Worm (Caenorhabditis elegans) whole organism, L4 larva: ENCODE measurements around the gene M7.12.

ENCODE experiments used
- F26F4.8 ChIP-seq: fragments of 200-800 bp; sonication (Bioruptor generic); conservative IDR thresholded peaks from 2 replicates; pipeline ENCODE4 v1.3.6; 2022; ENCODE audit warnings: missing genetic modification characterization, missing compliant biosample characterization
- F37D6.2 ChIP-seq: sonication (generic microtip); optimal IDR thresholded peaks from 2 replicates; lab custom pipeline; 2016; ENCODE audit warnings: mild to moderate bottlenecking, missing genetic modification characterization, missing compliant biosample characterization
- R02D3.7 ChIP-seq: fragments of 150-350 bp; sonication (generic microtip); optimal IDR thresholded peaks from 3 replicates; lab custom pipeline; 2014; ENCODE audit warnings: missing biosample characterization, missing genetic modification characterization
- T26A8.4 ChIP-seq: fragments of 200-800 bp; sonication (Bioruptor generic); IDR thresholded peaks from 2 replicates; pipeline ENCODE4 v1.3.6; 2022; ENCODE audit warnings: missing genetic modification characterization, missing compliant biosample characterization
- aha-1 ChIP-seq: fragments of 150-350 bp; peaks from one replicate; lab custom pipeline; 2014; ENCODE audit warnings: missing biosample characterization, missing genetic modification characterization
- aly-2 ChIP-seq: sonication (generic microtip); optimal IDR thresholded peaks from 2 replicates; lab custom pipeline; 2018; ENCODE audit warnings: missing biosample characterization, missing genetic modification characterization
- ama-1 ChIP-seq: fragments of 150-350 bp; optimal IDR thresholded peaks from 2 replicates; lab custom pipeline; 2014; ENCODE audit warnings: inconsistent platforms, mixed read lengths
- arid-1 ChIP-seq: fragments of 200-800 bp; sonication (Bioruptor generic); conservative IDR thresholded peaks from 2 replicates; pipeline ENCODE4 v1.3.6; 2022; ENCODE audit warnings: missing genetic modification reagents, missing genetic modification characterization, missing compliant biosample characterization
- attf-4 ChIP-seq: sonication (generic microtip); optimal IDR thresholded peaks from 3 replicates; lab custom pipeline; 2017; ENCODE audit warnings: missing biosample characterization, missing genetic modification characterization
- ceh-20 ChIP-seq: fragments of 200-800 bp; sonication (Bioruptor generic); IDR thresholded peaks from 2 replicates; pipeline ENCODE4 v1.3.6; 2022; ENCODE audit warnings: missing genetic modification reagents, missing genetic modification characterization, missing compliant biosample characterization
- ceh-28 ChIP-seq: fragments of 150-350 bp; optimal IDR thresholded peaks from 2 replicates; lab custom pipeline; 2014; ENCODE audit warnings: missing biosample characterization, missing genetic modification reagents, missing genetic modification characterization
- ceh-44 ChIP-seq: fragments of 200-800 bp; sonication (Bioruptor generic); IDR thresholded peaks from 2 replicates; pipeline ENCODE4 v1.3.6; 2022; ENCODE audit warnings: missing genetic modification reagents, missing genetic modification characterization, missing compliant biosample characterization
- ceh-82 ChIP-seq: sonication (generic microtip); optimal IDR thresholded peaks from 2 replicates; lab custom pipeline; 2017; ENCODE audit warnings: missing biosample characterization, missing genetic modification characterization
- ces-1 ChIP-seq: fragments of 150-350 bp; sonication (generic microtip); optimal IDR thresholded peaks from 4 replicates; lab custom pipeline; 2014; ENCODE audit warnings: missing biosample characterization, missing genetic modification reagents, missing genetic modification characterization
- cey-2 ChIP-seq: sonication (generic microtip); optimal IDR thresholded peaks from 3 replicates; lab custom pipeline; 2017; ENCODE audit warnings: missing genetic modification characterization, mild to moderate bottlenecking, missing compliant biosample characterization, antibody characterized with exemption, borderline replicate concordance; ENCODE audit not compliant: insufficient read depth
- ctbp-1 ChIP-seq: fragments of 200-800 bp; sonication (Bioruptor generic); IDR thresholded peaks from 2 replicates; pipeline ENCODE4 v1.3.6; 2022; ENCODE audit warnings: missing genetic modification reagents, missing genetic modification characterization, missing compliant biosample characterization
- daf-19 ChIP-seq: fragments of 200-800 bp; sonication (Bioruptor generic); conservative IDR thresholded peaks from 2 replicates; pipeline ENCODE4 v1.3.6; 2022; ENCODE audit warnings: missing genetic modification characterization, missing compliant biosample characterization
- dmd-6 ChIP-seq: fragments of 200-800 bp; sonication (Bioruptor generic); IDR thresholded peaks from 2 replicates; pipeline ENCODE4 v1.3.6; 2022; ENCODE audit warnings: missing genetic modification reagents, missing genetic modification characterization, missing compliant biosample characterization
- dve-1 ChIP-seq: sonication (generic microtip); optimal IDR thresholded peaks from 2 replicates; lab custom pipeline; 2017; ENCODE audit warnings: antibody characterized with exemption, mild to moderate bottlenecking, missing genetic modification characterization, missing compliant biosample characterization; ENCODE audit not compliant: insufficient read depth
- egl-43 ChIP-seq: fragments of 200-800 bp; sonication (Bioruptor generic); IDR thresholded peaks from 2 replicates; pipeline ENCODE4 v1.3.6; 2022; ENCODE audit warnings: missing genetic modification reagents, missing genetic modification characterization, missing compliant biosample characterization
- fkh-10 ChIP-seq: fragments of 150-350 bp; optimal IDR thresholded peaks from 2 replicates; lab custom pipeline; 2014; ENCODE audit warnings: missing biosample characterization, missing genetic modification reagents, missing genetic modification characterization
- fos-1 ChIP-seq: fragments of 150-350 bp; optimal IDR thresholded peaks from 2 replicates; lab custom pipeline; 2014; ENCODE audit warnings: missing biosample characterization, missing genetic modification characterization
- gei-8 ChIP-seq: fragments of 200-800 bp; sonication (Bioruptor generic); optimal IDR thresholded peaks from 2 replicates; lab custom pipeline; 2018; ENCODE audit warnings: mild to moderate bottlenecking, missing genetic modification characterization, missing compliant biosample characterization
- hlh-30 ChIP-seq: sonication (generic microtip); optimal IDR thresholded peaks from 2 replicates; lab custom pipeline; 2017; ENCODE audit warnings: antibody characterized with exemption, mild to moderate bottlenecking, missing genetic modification characterization, missing compliant biosample characterization; ENCODE audit not compliant: insufficient read depth
- hmg-1.1 ChIP-seq: fragments of 200-800 bp; sonication (Bioruptor generic); IDR thresholded peaks from 2 replicates; pipeline ENCODE4 v1.3.6; 2022; ENCODE audit warnings: missing genetic modification reagents, missing genetic modification characterization, missing compliant biosample characterization
- lin-13 ChIP-seq: fragments of 150-350 bp; optimal IDR thresholded peaks from 2 replicates; lab custom pipeline; 2014; ENCODE audit warnings: missing biosample characterization, missing genetic modification reagents, missing genetic modification characterization
- lin-38 ChIP-seq: fragments of 200-800 bp; sonication (Bioruptor generic); IDR thresholded peaks from 2 replicates; pipeline ENCODE4 v1.3.6; 2022; ENCODE audit warnings: missing genetic modification reagents, missing genetic modification characterization, missing compliant biosample characterization
- lir-3 ChIP-seq: sonication (generic microtip); optimal IDR thresholded peaks from 2 replicates; lab custom pipeline; 2016; ENCODE audit warnings: mild to moderate bottlenecking, missing genetic modification characterization, missing compliant biosample characterization
- lsy-2 ChIP-seq, 2 experiments: fragments of 150-350 bp in 1 of 2; sonication (generic microtip) in 1 of 2; optimal IDR thresholded peaks; 2 replicates each; lab custom pipeline; 2014 to 2017; ENCODE audit warnings: missing biosample characterization in 2 of 2, missing genetic modification characterization in 2 of 2
- mdt-29 ChIP-seq: fragments of 200-800 bp; sonication (Bioruptor generic); IDR thresholded peaks from 2 replicates; pipeline ENCODE4 v1.3.6; 2022; ENCODE audit warnings: missing genetic modification reagents, missing genetic modification characterization, missing compliant biosample characterization
- mep-1 ChIP-seq: fragments of 150-350 bp; sonication (generic microtip); optimal IDR thresholded peaks from 3 replicates; lab custom pipeline; 2014; ENCODE audit warnings: missing biosample characterization, missing genetic modification characterization
- mes-2 ChIP-seq: sonication (generic microtip); optimal IDR thresholded peaks from 2 replicates; lab custom pipeline; 2016; ENCODE audit warnings: missing genotype, mild to moderate bottlenecking, missing genetic modification characterization, missing compliant biosample characterization; ENCODE audit not compliant: poor library complexity, severe bottlenecking
- mxl-2 ChIP-seq: fragments of 200-800 bp; sonication (Bioruptor generic); conservative IDR thresholded peaks from 2 replicates; pipeline ENCODE4 v1.3.6; 2022; ENCODE audit warnings: missing genetic modification reagents, missing genetic modification characterization, missing compliant biosample characterization
- nhr-102 ChIP-seq: sonication (generic microtip); optimal IDR thresholded peaks from 2 replicates; lab custom pipeline; 2016; ENCODE audit warnings: mild to moderate bottlenecking, missing genetic modification characterization, moderate library complexity, missing compliant biosample characterization
- nhr-237 ChIP-seq: sonication (generic microtip); optimal IDR thresholded peaks from 2 replicates; lab custom pipeline; 2017; ENCODE audit warnings: missing biosample characterization, missing genetic modification characterization
- nhr-41 ChIP-seq: fragments of 200-800 bp; sonication (Bioruptor generic); IDR thresholded peaks from 2 replicates; pipeline ENCODE4 v1.3.6; 2022; ENCODE audit warnings: missing genetic modification reagents, missing genetic modification characterization, missing compliant biosample characterization
- nhr-48 ChIP-seq: sonication (generic microtip); optimal IDR thresholded peaks from 2 replicates; lab custom pipeline; 2016; ENCODE audit warnings: mild to moderate bottlenecking, missing genetic modification characterization, missing compliant biosample characterization
- pha-4 ChIP-seq, 2 experiments: fragments of 150-350 bp in 1 of 2; fragments of 200-800 bp in 1 of 2; sonication (Bioruptor generic) in 1 of 2; IDR thresholded peaks in 1 of 2; optimal IDR thresholded peaks in 1 of 2; 2 replicates each; pipeline versions ENCODE4 v1.3.6 to Lab custom; 2014 to 2022; ENCODE audit warnings: missing genetic modification characterization in 2 of 2, missing genetic modification reagents in 2 of 2, missing biosample characterization in 1 of 2, missing compliant biosample characterization in 1 of 2
- pqm-1 ChIP-seq: sonication (generic microtip); optimal IDR thresholded peaks from 2 replicates; lab custom pipeline; 2017; ENCODE audit warnings: missing biosample characterization, missing genetic modification characterization
- set-16 ChIP-seq: fragments of 200-800 bp; sonication (Bioruptor generic); IDR thresholded peaks from 2 replicates; pipeline ENCODE4 v1.3.6; 2022; ENCODE audit warnings: missing genetic modification reagents, missing genetic modification characterization, missing compliant biosample characterization
- snpc-1.2 ChIP-seq: fragments of 200-800 bp; sonication (Bioruptor generic); IDR thresholded peaks from 2 replicates; pipeline ENCODE4 v1.3.6; 2022; ENCODE audit warnings: missing genetic modification reagents, missing genetic modification characterization, missing compliant biosample characterization
- spr-1 ChIP-seq: sonication (generic microtip); optimal IDR thresholded peaks from 2 replicates; lab custom pipeline; 2016; ENCODE audit warnings: mild to moderate bottlenecking, missing genetic modification characterization, missing compliant biosample characterization
- spr-3 ChIP-seq: fragments of 200-800 bp; sonication (Bioruptor generic); optimal IDR thresholded peaks from 2 replicates; lab custom pipeline; 2018; ENCODE audit warnings: mild to moderate bottlenecking, missing genetic modification characterization, missing compliant biosample characterization
- unc-39 ChIP-seq: sonication (generic microtip); optimal IDR thresholded peaks from 2 replicates; lab custom pipeline; 2017; ENCODE audit warnings: missing biosample characterization, missing genetic modification characterization
- zag-1 ChIP-seq: fragments of 150-350 bp; optimal IDR thresholded peaks from 2 replicates; lab custom pipeline; 2014; ENCODE audit warnings: missing biosample characterization, missing genetic modification characterization
- zip-2 ChIP-seq: fragments of 150-350 bp; optimal IDR thresholded peaks from 2 replicates; lab custom pipeline; 2014; ENCODE audit warnings: missing biosample characterization, missing genetic modification characterization
- ztf-7 ChIP-seq: fragments of 150-350 bp; optimal IDR thresholded peaks from 2 replicates; lab custom pipeline; 2014; ENCODE audit warnings: missing biosample characterization, missing genetic modification characterization

M7.12 gene

DNA sequence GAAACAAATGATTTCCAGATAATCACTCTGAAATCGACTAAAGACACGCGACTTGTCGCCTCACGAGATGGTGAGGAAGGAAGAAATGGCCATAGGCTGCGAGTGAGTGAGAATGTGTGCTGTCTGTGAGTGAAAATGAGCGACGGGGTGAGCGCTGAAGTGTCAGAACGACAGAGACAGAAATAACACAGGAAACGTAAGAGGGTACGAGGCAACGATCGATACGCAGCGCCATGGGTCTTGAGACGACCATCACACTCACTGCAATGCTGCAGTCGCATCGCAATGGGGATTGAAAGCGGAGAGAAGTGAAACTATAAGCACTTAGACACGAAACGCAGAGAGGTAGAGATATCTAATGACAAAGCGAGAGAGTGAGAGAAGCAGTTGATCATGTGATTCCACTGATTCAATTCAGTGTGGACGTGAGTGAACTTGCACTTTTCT is 15.0 kb downstream of the M7.12 start (continued):
- TF ChIP-seq zag-1 (tag; lab: Kevin White, UChicago) (peak; percentile 74), T26A8.4 (GFP tag; lab: Robert Waterston, UW) (peak; percentile 89), nhr-41 (GFP tag; lab: Robert Waterston, UW) (no peak), lin-13 (GFP tag; lab: Kevin White, UChicago) (peak; percentile 72), ceh-44 (GFP tag; lab: Robert Waterston, UW) (0 out of 2 replicates have a peak, but pooled peaks have one; percentile 24), hlh-30 (tag; lab: Kevin White, UChicago) (peak; percentile 99), zip-2 (tag; lab: Kevin White, UChicago) (peak; percentile 4), spr-1 (tag; lab: Kevin White, UChicago) (peak; percentile 92), lin-38 (GFP tag; lab: Robert Waterston, UW) (peak; percentile 78), unc-39 (peak; percentile 48), F37D6.2 (tag; lab: Kevin White, UChicago) (peak; percentile 85), daf-19 (GFP tag; lab: Robert Waterston, UW) (peak; percentile 82; the same call in 1 of the 2 replicates), cey-2 (no peak), spr-3 (peak; percentile 80), aly-2 (tag; lab: Kevin White, UChicago) (no peak), nhr-237 (tag; lab: Kevin White, UChicago) (peak; percentile 38), mxl-2 (GFP tag; lab: Robert Waterston, UW) (no peak), attf-4 (no peak), fos-1 (tag; lab: Kevin White, UChicago) (no peak)

DNA sequence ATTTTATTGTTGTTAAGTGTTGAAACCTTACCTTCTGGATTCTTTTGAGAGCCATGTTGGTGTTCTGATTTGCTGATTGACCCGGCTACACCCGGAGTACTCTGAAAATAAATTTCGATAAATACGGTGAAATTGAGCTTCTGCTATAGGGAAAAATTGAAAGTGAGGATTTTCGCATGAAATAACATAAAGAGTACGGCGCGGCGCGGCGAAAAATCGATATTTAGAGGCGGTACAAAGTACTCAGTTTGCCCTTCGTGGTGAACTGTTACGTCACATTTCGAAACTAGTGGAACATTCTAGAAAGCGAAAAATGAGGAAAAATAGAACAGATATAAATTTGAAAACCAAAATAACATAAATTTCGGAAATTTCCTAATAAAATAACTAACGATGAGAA is 15.6 kb downstream of the M7.12 start, which contains the start of gene let-70:
Gene let-70 (minus strand): TSS at position 101 of the 400 bp plus-strand sequence.
- TF ChIP-seq mdt-29 (GFP tag; lab: Robert Waterston, UW), result 0 out of 2 replicates have a peak, but pooled peaks have one; percentile 5
- TF ChIP-seq arid-1 (GFP tag; lab: Robert Waterston, UW), result 0 out of 2 replicates have a peak, but pooled peaks have one; percentile 20
- peak; percentile 90 for TF ChIP-seq aha-1 (tag; lab: Kevin White, UChicago)
- no peak for TF ChIP-seq lir-3
- no peak for TF ChIP-seq hmg-1.1 (GFP tag; lab: Robert Waterston, UW)
- TF ChIP-seq pha-4 (GFP tag; IDR thresholded peaks at IDR 0.05; lab: Robert Waterston, UW), result 0 out of 2 replicates have a peak, but pooled peaks have one; percentile 2
- TF ChIP-seq pha-4 (tag; optimal IDR thresholded peaks at IDR 0.05; lab: Kevin White, UChicago), result no peak
- TF ChIP-seq zip-2 (tag; lab: Kevin White, UChicago), result peak; percentile 10
- TF ChIP-seq ceh-28 (tag; lab: Kevin White, UChicago), result peak; percentile 18
- 0 out of 2 replicates have a peak, but pooled peaks have one; percentile 30 for TF ChIP-seq egl-43 (GFP tag; lab: Robert Waterston, UW)

DNA sequence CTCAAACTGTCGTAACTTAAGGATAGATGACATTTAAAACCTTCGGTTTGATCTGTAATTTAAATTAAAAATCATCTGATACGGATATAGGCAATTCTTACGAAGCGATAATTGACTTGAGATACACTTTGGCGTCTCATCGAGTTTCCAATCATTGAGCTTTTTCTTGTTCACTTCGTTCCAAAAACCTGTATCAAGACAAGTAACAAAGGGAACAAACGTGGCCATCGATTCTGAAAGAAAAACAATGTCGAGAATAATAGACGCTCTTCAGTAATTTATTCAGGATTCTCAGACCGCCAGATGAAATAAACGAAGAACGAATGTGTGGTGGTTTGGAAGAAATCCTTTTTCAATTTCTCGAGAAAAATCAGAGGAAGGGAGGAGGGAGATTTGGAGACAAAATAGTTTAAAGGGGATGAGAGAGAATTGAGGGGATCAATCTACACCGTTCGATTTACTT is 16.9 kb downstream of the M7.12 start, which contains the start of gene atg-7:
Gene atg-7 (minus strand): TSS at position 233 of the 463 bp plus-strand sequence.
- TF ChIP-seq ztf-7 (tag; lab: Kevin White, UChicago) (no peak), nhr-48 (tag; lab: Kevin White, UChicago) (no peak), nhr-41 (GFP tag; lab: Robert Waterston, UW) (no peak), ceh-82 (tag; lab: Kevin White, UChicago) (no peak), mes-2 (no peak), lin-38 (GFP tag; lab: Robert Waterston, UW) (0 out of 2 replicates have a peak, but pooled peaks have one; percentile 24), set-16 (GFP tag; lab: Robert Waterston, UW) (no peak), fkh-10 (GFP tag; lab: Kevin White, UChicago) (no peak), nhr-102 (peak; percentile 17), mep-1 (tag; lab: Kevin White, UChicago) (no peak), gei-8 (peak; percentile 25), ces-1 (GFP tag; lab: Kevin White, UChicago) (no peak), dmd-6 (GFP tag; lab: Robert Waterston, UW) (peak; percentile 13; the same call in 1 of the 2 replicates), attf-4 (no peak), zip-2 (tag; lab: Kevin White, UChicago) (peak; percentile 44), dve-1 (peak; percentile 61), ceh-20 (GFP tag; lab: Robert Waterston, UW) (no peak), lsy-2 (tag; optimal IDR thresholded peaks at IDR 0.05; lab: Kevin White, UChicago) (peak in 1 of 2 experiments; percentile 21), R02D3.7 (no peak), snpc-1.2 (no peak), ama-1 (lab: Kevin White, UChicago) (peak; percentile 83), pqm-1 (tag; lab: Kevin White, UChicago) (no peak), F26F4.8 (GFP tag; lab: Robert Waterston, UW) (no peak), ctbp-1 (GFP tag; lab: Robert Waterston, UW) (0 out of 2 replicates have a peak, but pooled peaks have one; percentile 25)
